Fruit fly (Drosophila melanogaster) whole organism, embryonic: ENCODE measurements around the gene mRpL40.

Source experiments
- BEAF-32 ChIP-seq: fragments of 200-800 bp; sonication (Bioruptor generic); optimal IDR thresholded peaks from 3 replicates; lab custom pipeline; 2017; ENCODE audit warnings: missing biosample characterization, missing genetic modification characterization, mild to moderate bottlenecking, moderate library complexity, missing genetic modification reagents
- Bgb ChIP-seq: fragments of 200-800 bp; sonication (Bioruptor generic); IDR thresholded peaks from 2 replicates; pipeline ENCODE4 v1.3.6; 2022; ENCODE audit warnings: missing biosample characterization, missing genetic modification characterization; ENCODE audit not compliant: partially characterized antibody
- CG10543 ChIP-seq: fragments of 200-800 bp; sonication (Bioruptor generic); optimal IDR thresholded peaks from 3 replicates; lab custom pipeline; 2017; ENCODE audit warnings: missing biosample characterization, mild to moderate bottlenecking, missing genetic modification characterization, moderate library complexity
- CG11247 ChIP-seq: fragments of 200-800 bp; sonication (Bioruptor generic); IDR thresholded peaks from 2 replicates; pipeline ENCODE4 v1.3.6; 2022; ENCODE audit warnings: missing biosample characterization, missing genetic modification characterization
- CG12071 ChIP-seq: fragments of 200-800 bp; sonication (Bioruptor generic); optimal IDR thresholded peaks from 3 replicates; lab custom pipeline; 2018; ENCODE audit warnings: missing biosample characterization, mild to moderate bottlenecking, missing genetic modification characterization
- CG14014 ChIP-seq: fragments of 200-800 bp; sonication (Bioruptor generic); IDR thresholded peaks from 2 replicates; pipeline ENCODE4 v1.3.6; 2022; ENCODE audit warnings: missing biosample characterization, missing genetic modification characterization
- CG15073 ChIP-seq: fragments of 200-800 bp; sonication (Bioruptor generic); optimal IDR thresholded peaks from 2 replicates; lab custom pipeline; 2016; ENCODE audit warnings: missing biosample characterization, missing genetic modification characterization
- CG15696 ChIP-seq: fragments of 200-800 bp; sonication (Bioruptor generic); optimal IDR thresholded peaks from 2 replicates; lab custom pipeline; 2019; ENCODE audit warnings: missing biosample characterization, mild to moderate bottlenecking, missing genetic modification characterization, moderate library complexity
- CG2199 ChIP-seq: fragments of 200-800 bp; sonication (Bioruptor generic); IDR thresholded peaks from 3 replicates; pipeline ENCODE4 v1.3.6; 2022; ENCODE audit warnings: missing biosample characterization, missing genetic modification characterization
- CG30403 ChIP-seq: fragments of 200-800 bp; sonication (Bioruptor generic); optimal IDR thresholded peaks from 3 replicates; lab custom pipeline; 2016; ENCODE audit warnings: missing biosample characterization, missing genetic modification characterization
- CG3838 ChIP-seq: fragments of 200-800 bp; sonication (Bioruptor generic); optimal IDR thresholded peaks from 3 replicates; lab custom pipeline; 2016; ENCODE audit warnings: missing biosample characterization, missing genetic modification characterization
- CG6689 ChIP-seq: fragments of 200-800 bp; sonication (Bioruptor generic); IDR thresholded peaks from 2 replicates; pipeline ENCODE4 v1.3.6; 2022; ENCODE audit warnings: missing biosample characterization, missing genetic modification characterization
- CG8089 ChIP-seq: fragments of 200-800 bp; sonication (Bioruptor generic); optimal IDR thresholded peaks from 3 replicates; lab custom pipeline; 2016; ENCODE audit warnings: missing biosample characterization, missing genetic modification characterization
- CG8359 ChIP-seq: fragments of 200-800 bp; sonication (Bioruptor generic); optimal IDR thresholded peaks from 2 replicates; lab custom pipeline; 2017; ENCODE audit warnings: missing biosample characterization, mild to moderate bottlenecking, missing genetic modification characterization, borderline replicate concordance
- CG9727 ChIP-seq: fragments of 200-800 bp; sonication (Bioruptor generic); optimal IDR thresholded peaks from 3 replicates; lab custom pipeline; 2017; ENCODE audit warnings: missing biosample characterization, mild to moderate bottlenecking, missing genetic modification characterization
- Dll ChIP-seq: fragments of 200-800 bp; sonication (Bioruptor generic); IDR thresholded peaks from 4 replicates; pipeline ENCODE4 v1.3.6; 2022; ENCODE audit warnings: missing biosample characterization, missing genetic modification characterization; ENCODE audit not compliant: partially characterized antibody
- Doc2 ChIP-seq: fragments of 200-800 bp; sonication (Bioruptor generic); IDR thresholded peaks from 2 replicates; pipeline ENCODE4 v1.3.6; 2022; ENCODE audit warnings: missing biosample characterization, missing genetic modification characterization
- Fer1 ChIP-seq: fragments of 200-800 bp; sonication (Bioruptor generic); optimal IDR thresholded peaks from 2 replicates; lab custom pipeline; 2017; ENCODE audit warnings: missing biosample characterization, mild to moderate bottlenecking, missing genetic modification characterization
- GATAe ChIP-seq: fragments of 200-800 bp; sonication (Bioruptor generic); conservative IDR thresholded peaks from 2 replicates; pipeline ENCODE4 v1.3.6; 2022; ENCODE audit warnings: missing biosample characterization, missing genetic modification characterization
- H2.0 ChIP-seq: fragments of 200-800 bp; sonication (Bioruptor generic); IDR thresholded peaks from 2 replicates; pipeline ENCODE4 v1.3.6; 2022; ENCODE audit warnings: missing biosample characterization, missing genetic modification characterization
- HLH3B ChIP-seq: fragments of 200-800 bp; sonication (Bioruptor generic); IDR thresholded peaks from 2 replicates; pipeline ENCODE4 v1.3.6; 2022; ENCODE audit warnings: missing biosample characterization, missing genetic modification characterization
- Hr3 ChIP-seq: fragments of 200-800 bp; sonication (Bioruptor generic); optimal IDR thresholded peaks from 3 replicates; lab custom pipeline; 2016; ENCODE audit warnings: missing biosample characterization, missing genetic modification characterization
- NfI ChIP-seq: fragments of 200-800 bp; sonication (Bioruptor generic); optimal IDR thresholded peaks from 3 replicates; lab custom pipeline; 2018; ENCODE audit warnings: missing biosample characterization, mild to moderate bottlenecking, missing genetic modification characterization, moderate library complexity
- Trl ChIP-seq, 3 experiments: fragments of >200 bp in 2 of 3; fragments of 200-800 bp in 1 of 3; sonication (Bioruptor generic) in 1 of 3; optimal IDR thresholded peaks; 2 replicates in 1 of 3; 3 replicates in 2 of 3; lab custom pipeline; 2016 to 2017; ENCODE audit warnings: missing biosample characterization in 1 of 3, missing genetic modification characterization in 1 of 3
- Vsx1 ChIP-seq: fragments of 200-800 bp; sonication (Bioruptor generic); optimal IDR thresholded peaks from 2 replicates; lab custom pipeline; 2017; ENCODE audit warnings: missing biosample characterization, mild to moderate bottlenecking, missing genetic modification characterization, missing genetic modification reagents
- Xrp1 ChIP-seq: fragments of 200-800 bp; sonication (Bioruptor generic); IDR thresholded peaks from 2 replicates; pipeline ENCODE4 v1.3.6; 2022; ENCODE audit warnings: missing biosample characterization, missing genetic modification characterization
- ac ChIP-seq: fragments of 200-800 bp; sonication (Bioruptor generic); optimal IDR thresholded peaks from 3 replicates; lab custom pipeline; 2017; ENCODE audit warnings: missing biosample characterization, mild to moderate bottlenecking, missing genetic modification characterization
- amos ChIP-seq: fragments of 200-800 bp; sonication (Bioruptor generic); IDR thresholded peaks from 2 replicates; pipeline ENCODE4 v1.3.6; 2022; ENCODE audit warnings: missing biosample characterization, missing genetic modification characterization; ENCODE audit not compliant: partially characterized antibody
- aop ChIP-seq: fragments of 200-800 bp; sonication (Bioruptor generic); IDR thresholded peaks from 2 replicates; pipeline ENCODE4 v1.3.6; 2022; ENCODE audit warnings: missing biosample characterization, missing genetic modification characterization
- bab2 ChIP-seq: fragments of 200-800 bp; sonication (Bioruptor generic); optimal IDR thresholded peaks from 2 replicates; lab custom pipeline; 2016; ENCODE audit warnings: missing biosample characterization, missing genetic modification characterization
- esg ChIP-seq: fragments of 200-800 bp; sonication (Bioruptor generic); conservative IDR thresholded peaks from 2 replicates; pipeline ENCODE4 v1.3.6; 2022; ENCODE audit warnings: missing biosample characterization, missing genetic modification characterization
- eyg ChIP-seq: fragments of 200-800 bp; sonication (Bioruptor generic); optimal IDR thresholded peaks from 3 replicates; lab custom pipeline; 2016; ENCODE audit warnings: missing biosample characterization, missing genetic modification characterization
- fd64A ChIP-seq: fragments of 200-800 bp; sonication (Bioruptor generic); optimal IDR thresholded peaks from 3 replicates; lab custom pipeline; 2018; ENCODE audit warnings: missing biosample characterization, mild to moderate bottlenecking, missing genetic modification characterization
- gfzf ChIP-seq: fragments of 200-800 bp; sonication (Bioruptor generic); optimal IDR thresholded peaks from 2 replicates; lab custom pipeline; 2016; ENCODE audit warnings: missing biosample characterization, mild to moderate bottlenecking, missing genetic modification characterization, moderate library complexity
- gsb-n ChIP-seq: fragments of 200-800 bp; sonication (Bioruptor generic); optimal IDR thresholded peaks from 3 replicates; lab custom pipeline; 2018; ENCODE audit warnings: missing biosample characterization, mild to moderate bottlenecking, missing genetic modification characterization
- kni ChIP-seq: fragments of 200-800 bp; sonication (Bioruptor generic); optimal IDR thresholded peaks from 3 replicates; lab custom pipeline; 2017; ENCODE audit warnings: mild to moderate bottlenecking, missing biosample characterization, missing genetic modification reagents, missing genetic modification characterization
- mld ChIP-seq: fragments of 200-800 bp; sonication (Bioruptor generic); IDR thresholded peaks from 3 replicates; pipeline ENCODE4 v1.3.6; 2022; ENCODE audit warnings: missing biosample characterization, missing genetic modification characterization; ENCODE audit not compliant: partially characterized antibody
- p53 ChIP-seq: fragments of 200-800 bp; sonication (Bioruptor generic); optimal IDR thresholded peaks from 2 replicates; lab custom pipeline; 2016; ENCODE audit warnings: missing biosample characterization, missing genetic modification characterization
- pho ChIP-seq: fragments of 200-800 bp; sonication (Bioruptor generic); optimal IDR thresholded peaks from 2 replicates; lab custom pipeline; 2016; ENCODE audit warnings: missing biosample characterization, missing genetic modification characterization
- phol ChIP-seq: fragments of 200-800 bp; sonication (Bioruptor generic); optimal IDR thresholded peaks from 3 replicates; lab custom pipeline; 2018; ENCODE audit warnings: missing biosample characterization, mild to moderate bottlenecking, missing genetic modification characterization, moderate library complexity
- psq ChIP-seq: fragments of 200-800 bp; sonication (Bioruptor generic); optimal IDR thresholded peaks from 2 replicates; lab custom pipeline; 2017; ENCODE audit warnings: missing biosample characterization, missing genetic modification characterization
- pum ChIP-seq: fragments of 200-800 bp; sonication (Bioruptor generic); optimal IDR thresholded peaks from 2 replicates; lab custom pipeline; 2016; ENCODE audit warnings: missing biosample characterization, missing genetic modification characterization
- sna ChIP-seq: fragments of 200-800 bp; sonication (Bioruptor generic); IDR thresholded peaks from 2 replicates; pipeline ENCODE4 v1.3.6; 2022; ENCODE audit warnings: missing biosample characterization, missing genetic modification characterization; ENCODE audit not compliant: partially characterized antibody
- tgo ChIP-seq: fragments of 200-800 bp; sonication (Bioruptor generic); IDR thresholded peaks from 3 replicates; pipeline ENCODE4 v1.3.6; 2022; ENCODE audit warnings: missing biosample characterization, missing genetic modification characterization
- tio ChIP-seq: fragments of 200-800 bp; sonication (Bioruptor generic); optimal IDR thresholded peaks from 2 replicates; lab custom pipeline; 2017; ENCODE audit warnings: missing biosample characterization, missing genetic modification characterization, inconsistent platforms
- trh ChIP-seq: fragments of 200-800 bp; sonication (Bioruptor generic); optimal IDR thresholded peaks from 2 replicates; lab custom pipeline; 2016; ENCODE audit warnings: missing biosample characterization, missing genetic modification characterization
- twi ChIP-seq: fragments of 200-800 bp; optimal IDR thresholded peaks from 2 replicates; lab custom pipeline; 2019; ENCODE audit warnings: missing biosample characterization, mild to moderate bottlenecking, missing genetic modification characterization, moderate library complexity
- unpg ChIP-seq: fragments of 200-800 bp; sonication (Bioruptor generic); optimal IDR thresholded peaks from 3 replicates; lab custom pipeline; 2018; ENCODE audit warnings: missing biosample characterization, mild to moderate bottlenecking, missing genetic modification characterization, moderate library complexity
- zen ChIP-seq: fragments of 200-800 bp; sonication (Bioruptor generic); optimal IDR thresholded peaks from 3 replicates; lab custom pipeline; 2018; ENCODE audit warnings: missing biosample characterization, mild to moderate bottlenecking, missing genetic modification characterization, moderate library complexity
- zf30C ChIP-seq: fragments of 200-800 bp; sonication (Bioruptor generic); optimal IDR thresholded peaks from 3 replicates; lab custom pipeline; 2018; ENCODE audit warnings: missing biosample characterization, mild to moderate bottlenecking, missing genetic modification characterization

The mRpL40 gene

DNA sequence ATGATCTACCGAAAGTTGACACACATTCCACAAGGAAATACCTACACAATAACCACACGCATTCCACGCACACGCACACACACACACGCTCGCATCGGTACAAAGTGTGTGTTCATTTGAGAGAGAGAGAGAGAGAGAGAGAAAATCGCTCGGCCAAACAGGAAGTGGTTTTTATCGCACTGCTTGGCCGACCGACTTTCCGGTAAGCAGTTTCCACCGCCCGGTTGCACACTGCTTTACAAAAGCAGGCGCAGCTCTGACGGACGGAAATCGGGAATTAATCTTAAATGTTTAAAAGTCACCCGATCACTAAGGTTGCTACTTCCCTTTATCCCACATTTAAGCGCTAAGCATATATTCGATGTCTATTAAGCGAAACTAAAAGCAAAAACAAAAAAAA is 14.9 kb upstream of the mRpL40 start (continued):
- peak; percentile 57 for TF ChIP-seq H2.0 (GFP tag; lab: Robert Waterston, UW)
- no peak for TF ChIP-seq zf30C (GFP tag; lab: Kevin White, UChicago)
- TF ChIP-seq CG15696 (tag; lab: Kevin White, UChicago), result peak; percentile 68
- TF ChIP-seq amos (GFP tag; lab: Robert Waterston, UW), result no peak; the same call in 1 of the 2 replicates
- TF ChIP-seq CG3838 (GFP tag; lab: Kevin White, UChicago), result no peak
- TF ChIP-seq CG10543 (GFP tag; lab: Kevin White, UChicago), result no peak
- no peak for TF ChIP-seq mld (GFP tag; lab: Robert Waterston, UW)
- peak; percentile 78 for TF ChIP-seq CG8359
- no peak for TF ChIP-seq gfzf (GFP tag; lab: Kevin White, UChicago)
- no peak; the same call in 1 of the 2 replicates for TF ChIP-seq esg (GFP tag; lab: Robert Waterston, UW)
- no peak for TF ChIP-seq psq (GFP tag; lab: Kevin White, UChicago)
- no peak for TF ChIP-seq Bgb (GFP tag; lab: Robert Waterston, UW)
- no peak for TF ChIP-seq pum (GFP tag; lab: Kevin White, UChicago)
- no peak for TF ChIP-seq CG12071 (GFP tag; lab: Kevin White, UChicago)
- TF ChIP-seq sna, result no peak
- peak; percentile 45; the same call in 1 of the 2 replicates for TF ChIP-seq CG6689 (GFP tag; lab: Robert Waterston, UW)
- TF ChIP-seq CG14014, result no peak
- TF ChIP-seq CG30403 (GFP tag; lab: Kevin White, UChicago), result peak; percentile 23
- TF ChIP-seq Trl (optimal IDR thresholded peaks at IDR 0.05; lab: Kevin White, UChicago), result peak in 1 of 2 experiments; percentile 8
- TF ChIP-seq Trl (GFP tag; optimal IDR thresholded peaks at IDR 0.05; lab: Kevin White, UChicago), result peak; percentile 69
- peak; percentile 92 for TF ChIP-seq zen (tag; lab: Kevin White, UChicago)
- peak; percentile 37; the same call in 1 of the 3 replicates for TF ChIP-seq tgo (GFP tag; lab: Robert Waterston, UW)
- TF ChIP-seq pho, result no peak
- peak; percentile 54 for TF ChIP-seq eyg (GFP tag; lab: Kevin White, UChicago)
- TF ChIP-seq twi, result no peak
- TF ChIP-seq Hr3 (GFP tag; lab: Kevin White, UChicago), result peak; percentile 25
- peak; percentile 70 for TF ChIP-seq fd64A (GFP tag; lab: Kevin White, UChicago)
- TF ChIP-seq HLH3B (GFP tag; lab: Robert Waterston, UW), result peak; percentile 70; the same call in 1 of the 2 replicates
- TF ChIP-seq ac (GFP tag; lab: Kevin White, UChicago), result peak; percentile 94
- TF ChIP-seq CG9727, result peak; percentile 85
- TF ChIP-seq tio, result peak; percentile 29
- TF ChIP-seq NfI (GFP tag; lab: Kevin White, UChicago), result peak; percentile 81
- TF ChIP-seq bab2 (GFP tag; lab: Kevin White, UChicago), result no peak
- TF ChIP-seq BEAF-32 (GFP tag; lab: Kevin White, UChicago), result no peak
- TF ChIP-seq Doc2 (GFP tag; lab: Robert Waterston, UW), result no peak
- TF ChIP-seq gsb-n, result peak; percentile 61
- TF ChIP-seq Dll, result no peak
- peak; percentile 60 for TF ChIP-seq trh (GFP tag; lab: Kevin White, UChicago)
- TF ChIP-seq Xrp1 (GFP tag; lab: Robert Waterston, UW), result peak; percentile 53; the same call in 1 of the 2 replicates
- peak; percentile 65 for TF ChIP-seq CG8089 (GFP tag; lab: Kevin White, UChicago)
- TF ChIP-seq Vsx1, result peak; percentile 56
- no peak for TF ChIP-seq kni
- TF ChIP-seq CG15073 (GFP tag; lab: Kevin White, UChicago), result no peak
- peak; percentile 28; the same call in 1 of the 2 replicates for TF ChIP-seq aop (GFP tag; lab: Robert Waterston, UW)
- TF ChIP-seq CG11247 (GFP tag; lab: Robert Waterston, UW), result no peak
- TF ChIP-seq phol, result peak; percentile 82
- TF ChIP-seq Fer1 (GFP tag; lab: Kevin White, UChicago), result no peak
- TF ChIP-seq p53 (GFP tag; lab: Kevin White, UChicago), result peak; percentile 61
- no peak for TF ChIP-seq unpg (GFP tag; lab: Kevin White, UChicago)
- no peak for TF ChIP-seq GATAe (GFP tag; lab: Robert Waterston, UW)
- 0 out of 3 replicates have a peak, but pooled peaks have one; percentile 21 for TF ChIP-seq CG2199 (GFP tag; lab: Robert Waterston, UW)
